Worm (Caenorhabditis elegans): Measurements from ENCODE around the gene wbp-11.

wbp-11 gene

ce11 chrII:10167731-10168130 lies 5.0 kb upstream of the wbp-11 start:
- TF ChIP-seq dve-1 (tag; optimal IDR thresholded peaks at IDR 0.05) (no peak), nfya-1 (tag; optimal IDR thresholded peaks at IDR 0.05) (no peak), ztf-16 (tag; optimal IDR thresholded peaks at IDR 0.05) (no peak), hlh-6 (tag; optimal IDR thresholded peaks at IDR 0.05) (no peak), zip-5 (tag; optimal IDR thresholded peaks at IDR 0.05) (no peak), madf-2 (tag; optimal IDR thresholded peaks at IDR 0.05) (no peak), ceh-2 (tag; optimal IDR thresholded peaks at IDR 0.05) (no peak), hlh-8 (tag; optimal IDR thresholded peaks at IDR 0.05) (no peak), ceh-34 (tag; optimal IDR thresholded peaks at IDR 0.05) (no peak), pax-1 (tag; optimal IDR thresholded peaks at IDR 0.05) (no peak), syd-9 (tag; optimal IDR thresholded peaks at IDR 0.05) (no peak), npax-4 (tag; optimal IDR thresholded peaks at IDR 0.05) (no peak), elt-4 (tag; optimal IDR thresholded peaks at IDR 0.05) (no peak)

DNA sequence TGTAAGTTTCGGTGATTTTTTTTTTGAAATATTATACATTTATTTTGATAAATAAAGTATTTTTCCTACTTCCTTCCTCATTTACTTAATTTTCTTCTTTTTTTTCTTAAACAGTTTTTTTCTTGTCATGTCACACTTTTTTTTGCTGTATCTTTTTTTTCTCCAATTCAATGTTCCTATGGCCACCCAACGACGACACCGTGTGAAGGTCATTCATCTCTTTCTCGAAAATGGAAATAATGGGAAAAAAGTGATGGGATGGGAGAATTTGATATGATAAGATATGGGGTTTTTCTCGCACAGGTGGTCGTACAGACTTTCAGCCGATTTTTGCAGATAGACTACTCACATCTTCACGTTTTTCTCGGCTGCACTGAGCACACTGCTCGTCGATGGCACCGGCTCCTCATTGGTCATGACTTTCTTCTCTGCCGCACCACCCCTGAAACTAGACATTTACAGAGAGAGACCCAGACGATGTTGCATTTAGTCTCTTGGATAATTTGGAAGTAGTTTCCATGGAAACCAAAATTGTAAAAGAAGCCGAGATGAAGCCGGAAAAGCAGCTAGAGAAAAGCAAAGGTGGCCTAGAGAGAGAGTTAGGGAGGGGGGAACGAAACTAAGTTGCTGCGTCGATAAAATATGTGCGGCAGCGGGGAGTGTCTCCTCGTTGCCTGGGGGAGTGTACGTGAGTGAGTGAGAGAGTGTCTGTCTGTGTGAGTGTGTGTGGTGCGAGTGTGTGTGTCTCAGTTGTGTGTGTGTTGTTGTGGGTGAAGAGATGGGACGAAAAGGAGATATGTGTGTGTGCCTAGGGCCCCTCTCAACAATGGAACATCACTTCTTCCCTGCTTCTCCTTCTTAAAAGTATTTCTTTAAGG lies 3.6 kb upstream of the wbp-11 start, which contains the start of gene daf-19:
Gene daf-19, minus strand, starts transcription at position 442 of the 878 bp plus-strand sequence.
- TF ChIP-seq pha-4 (tag; optimal IDR thresholded peaks at IDR 0.05) (no peak), gmeb-2 (tag; optimal IDR thresholded peaks at IDR 0.05) (peak; percentile 45), ceh-6 (GFP tag; optimal IDR thresholded peaks at IDR 0.05) (no peak), unc-3 (GFP tag; conservative IDR thresholded peaks at IDR 0.05) (0 out of 2 replicates have a peak, but pooled peaks have one; percentile 8), unc-3 (tag; optimal IDR thresholded peaks at IDR 0.05) (no peak), pros-1 (tag; optimal IDR thresholded peaks at IDR 0.05) (peak; percentile 70), che-1 (tag; optimal IDR thresholded peaks at IDR 0.05) (peak; percentile 29), ceh-22 (tag; optimal IDR thresholded peaks at IDR 0.05) (no peak), ceh-18 (tag; optimal IDR thresholded peaks at IDR 0.05) (peak; percentile 87), elt-4 (tag; optimal IDR thresholded peaks at IDR 0.05) (no peak), ztf-16 (tag; optimal IDR thresholded peaks at IDR 0.05) (peak; percentile 37), pag-3 (tag; optimal IDR thresholded peaks at IDR 0.05; ENCODE audit: borderline replicate concordance) (no peak), madf-2 (tag; optimal IDR thresholded peaks at IDR 0.05) (peak; percentile 62), fax-1 (tag; optimal IDR thresholded peaks at IDR 0.05) (peak; percentile 21), K09A11.1 (tag; optimal IDR thresholded peaks at IDR 0.05; ENCODE audit: insufficient read depth) (peak; percentile 41), ceh-19 (GFP tag; optimal IDR thresholded peaks at IDR 0.05) (peak; percentile 88), ceh-2 (tag; optimal IDR thresholded peaks at IDR 0.05) (peak; percentile 75), hlh-6 (tag; optimal IDR thresholded peaks at IDR 0.05) (peak; percentile 90), C38D4.7 (GFP tag; optimal IDR thresholded peaks at IDR 0.05) (peak; percentile 69), pha-2 (tag; optimal IDR thresholded peaks at IDR 0.05) (peak; percentile 68), pqm-1 (tag; optimal IDR thresholded peaks at IDR 0.05) (no peak), ceh-48 (tag; optimal IDR thresholded peaks at IDR 0.05) (peak; percentile 74), sdc-2 (tag; optimal IDR thresholded peaks at IDR 0.05) (peak; percentile 76), nfya-1 (tag; optimal IDR thresholded peaks at IDR 0.05) (peak; percentile 79), ttx-3 (tag; optimal IDR thresholded peaks at IDR 0.05) (no peak), eyg-1 (tag; optimal IDR thresholded peaks at IDR 0.05) (peak; percentile 42), sox-2 (GFP tag; IDR thresholded peaks at IDR 0.05) (0 out of 2 replicates have a peak, but pooled peaks have one; percentile 24), T23F11.4 (GFP tag; optimal IDR thresholded peaks at IDR 0.05) (peak; percentile 69), K02D7.2 (tag; optimal IDR thresholded peaks at IDR 0.05) (peak; percentile 32), hlh-15 (tag; optimal IDR thresholded peaks at IDR 0.05) (no peak), ceh-9 (tag; optimal IDR thresholded peaks at IDR 0.05) (no peak), tbx-7 (tag; optimal IDR thresholded peaks at IDR 0.05) (no peak), rnt-1 (tag; optimal IDR thresholded peaks at IDR 0.05) (peak; percentile 68), pax-1 (tag; optimal IDR thresholded peaks at IDR 0.05) (no peak), ceh-30 (tag; optimal IDR thresholded peaks at IDR 0.05) (peak; percentile 72), hlh-30 (tag; optimal IDR thresholded peaks at IDR 0.05; ENCODE audit: insufficient read depth) (no peak), lim-6 (tag; optimal IDR thresholded peaks at IDR 0.05) (no peak), ahr-1 (tag; optimal IDR thresholded peaks at IDR 0.05) (no peak), hlh-13 (GFP tag; optimal IDR thresholded peaks at IDR 0.05) (peak; percentile 45), syd-9 (tag; optimal IDR thresholded peaks at IDR 0.05) (peak; percentile 92), mec-3 (tag; optimal IDR thresholded peaks at IDR 0.05; ENCODE audit: borderline replicate concordance) (no peak), nhr-232 (tag; optimal IDR thresholded peaks at IDR 0.05) (no peak), ref-2 (tag; optimal IDR thresholded peaks at IDR 0.05) (peak; percentile 79)
